Worm (Caenorhabditis elegans) whole organism, L4 larva: Measurements from ENCODE around the gene F09E5.7.
"Not testable (repeated sequence)": the region's sequence is repeated elsewhere in the genome, so short reads cannot be mapped to it uniquely, and the experiment has no call there.

Experiments used
- D1046.2 ChIP-seq: fragments of 200-800 bp; sonication (Bioruptor generic); IDR thresholded peaks from 2 replicates; pipeline ENCODE4 v1.3.6; 2022; ENCODE audit warnings: missing genetic modification characterization, missing compliant biosample characterization
- T20F7.1 ChIP-seq: fragments of 200-800 bp; sonication (Bioruptor generic); optimal IDR thresholded peaks from 2 replicates; lab custom pipeline; 2018; ENCODE audit warnings: mild to moderate bottlenecking, missing genetic modification characterization, missing compliant biosample characterization
- T26A8.4 ChIP-seq: fragments of 200-800 bp; sonication (Bioruptor generic); IDR thresholded peaks from 2 replicates; pipeline ENCODE4 v1.3.6; 2022; ENCODE audit warnings: missing genetic modification characterization, missing compliant biosample characterization
- Y48G9A.11 ChIP-seq: fragments of 200-800 bp; sonication (Bioruptor generic); IDR thresholded peaks from 2 replicates; pipeline ENCODE4 v1.3.6; 2022; ENCODE audit warnings: missing genetic modification reagents, missing genetic modification characterization, missing compliant biosample characterization
- ZK337.2 ChIP-seq: fragments of 200-800 bp; sonication (Bioruptor generic); IDR thresholded peaks from 2 replicates; pipeline ENCODE4 v1.3.6; 2022; ENCODE audit warnings: missing genetic modification reagents, missing genetic modification characterization, missing compliant biosample characterization
- aha-1 ChIP-seq: fragments of 150-350 bp; peaks from one replicate; lab custom pipeline; 2014; ENCODE audit warnings: missing biosample characterization, missing genetic modification characterization
- arid-1 ChIP-seq: fragments of 200-800 bp; sonication (Bioruptor generic); conservative IDR thresholded peaks from 2 replicates; pipeline ENCODE4 v1.3.6; 2022; ENCODE audit warnings: missing genetic modification reagents, missing genetic modification characterization, missing compliant biosample characterization
- ceh-20 ChIP-seq: fragments of 200-800 bp; sonication (Bioruptor generic); IDR thresholded peaks from 2 replicates; pipeline ENCODE4 v1.3.6; 2022; ENCODE audit warnings: missing genetic modification reagents, missing genetic modification characterization, missing compliant biosample characterization
- ceh-44 ChIP-seq: fragments of 200-800 bp; sonication (Bioruptor generic); IDR thresholded peaks from 2 replicates; pipeline ENCODE4 v1.3.6; 2022; ENCODE audit warnings: missing genetic modification reagents, missing genetic modification characterization, missing compliant biosample characterization
- ctbp-1 ChIP-seq: fragments of 200-800 bp; sonication (Bioruptor generic); IDR thresholded peaks from 2 replicates; pipeline ENCODE4 v1.3.6; 2022; ENCODE audit warnings: missing genetic modification reagents, missing genetic modification characterization, missing compliant biosample characterization
- daf-16 ChIP-seq, 3 experiments: sonication (generic microtip); optimal IDR thresholded peaks; 2 replicates each; lab custom pipeline; 2016 to 2017; ENCODE audit warnings: missing genetic modification characterization in 3 of 3, missing genetic modification reagents in 3 of 3, mild to moderate bottlenecking in 2 of 3, missing compliant biosample characterization in 2 of 3, missing biosample characterization in 1 of 3, moderate library complexity in 1 of 3
- daf-19 ChIP-seq: fragments of 200-800 bp; sonication (Bioruptor generic); conservative IDR thresholded peaks from 2 replicates; pipeline ENCODE4 v1.3.6; 2022; ENCODE audit warnings: missing genetic modification characterization, missing compliant biosample characterization
- dmd-6 ChIP-seq: fragments of 200-800 bp; sonication (Bioruptor generic); IDR thresholded peaks from 2 replicates; pipeline ENCODE4 v1.3.6; 2022; ENCODE audit warnings: missing genetic modification reagents, missing genetic modification characterization, missing compliant biosample characterization
- dmd-9 ChIP-seq: fragments of 200-800 bp; sonication (Bioruptor generic); IDR thresholded peaks from 2 replicates; pipeline ENCODE4 v1.3.6; 2022; ENCODE audit warnings: missing genetic modification reagents, missing genetic modification characterization, missing compliant biosample characterization
- dpl-1 ChIP-seq: fragments of 150-350 bp; optimal IDR thresholded peaks from 2 replicates; lab custom pipeline; 2014; ENCODE audit warnings: missing biosample characterization, missing genetic modification reagents, missing genetic modification characterization
- duxl-1 ChIP-seq: sonication (generic microtip); optimal IDR thresholded peaks from 2 replicates; lab custom pipeline; 2016; ENCODE audit warnings: mild to moderate bottlenecking, missing genetic modification characterization, moderate library complexity, missing compliant biosample characterization; ENCODE audit not compliant: poor library complexity
- egl-43 ChIP-seq: fragments of 200-800 bp; sonication (Bioruptor generic); IDR thresholded peaks from 2 replicates; pipeline ENCODE4 v1.3.6; 2022; ENCODE audit warnings: missing genetic modification reagents, missing genetic modification characterization, missing compliant biosample characterization
- hif-1 ChIP-seq, 2 experiments: sonication (generic microtip); optimal IDR thresholded peaks; 2 replicates each; lab custom pipeline; 2016 to 2017; ENCODE audit warnings: missing compliant biosample characterization in 2 of 2, missing genetic modification characterization in 2 of 2, missing genetic modification reagents in 2 of 2, missing genotype in 2 of 2, mild to moderate bottlenecking in 1 of 2
- hlh-11 ChIP-seq: fragments of 200-800 bp; sonication (Bioruptor generic); optimal IDR thresholded peaks from 2 replicates; lab custom pipeline; 2018; ENCODE audit warnings: mild to moderate bottlenecking, missing genetic modification characterization, missing compliant biosample characterization
- hlh-30 ChIP-seq: sonication (generic microtip); optimal IDR thresholded peaks from 2 replicates; lab custom pipeline; 2017; ENCODE audit warnings: antibody characterized with exemption, mild to moderate bottlenecking, missing genetic modification characterization, missing compliant biosample characterization; ENCODE audit not compliant: insufficient read depth
- hmg-1.1 ChIP-seq: fragments of 200-800 bp; sonication (Bioruptor generic); IDR thresholded peaks from 2 replicates; pipeline ENCODE4 v1.3.6; 2022; ENCODE audit warnings: missing genetic modification reagents, missing genetic modification characterization, missing compliant biosample characterization
- lim-7 ChIP-seq: fragments of 200-800 bp; sonication (Bioruptor generic); IDR thresholded peaks from 2 replicates; pipeline ENCODE4 v1.3.6; 2022; ENCODE audit warnings: missing genetic modification characterization, missing compliant biosample characterization
- lin-1 ChIP-seq: fragments of 200-800 bp; sonication (Bioruptor generic); IDR thresholded peaks from 2 replicates; pipeline ENCODE4 v1.3.6; 2022; ENCODE audit warnings: missing genetic modification reagents, missing genetic modification characterization, missing compliant biosample characterization
- lin-29 ChIP-seq: fragments of 200-800 bp; sonication (Bioruptor generic); IDR thresholded peaks from 2 replicates; pipeline ENCODE4 v1.3.6; 2022; ENCODE audit warnings: missing genetic modification reagents, missing genetic modification characterization, missing compliant biosample characterization
- lin-38 ChIP-seq: fragments of 200-800 bp; sonication (Bioruptor generic); IDR thresholded peaks from 2 replicates; pipeline ENCODE4 v1.3.6; 2022; ENCODE audit warnings: missing genetic modification reagents, missing genetic modification characterization, missing compliant biosample characterization
- lsy-2 ChIP-seq, 2 experiments: fragments of 150-350 bp in 1 of 2; sonication (generic microtip) in 1 of 2; optimal IDR thresholded peaks; 2 replicates each; lab custom pipeline; 2014 to 2017; ENCODE audit warnings: missing biosample characterization in 2 of 2, missing genetic modification characterization in 2 of 2
- madf-5 ChIP-seq, 2 experiments: fragments of 200-800 bp; sonication (Bioruptor generic); IDR thresholded peaks; 2 replicates each; pipeline ENCODE4 v1.3.6; 2022; ENCODE audit warnings: missing compliant biosample characterization in 2 of 2, missing genetic modification characterization in 2 of 2
- madf-9 ChIP-seq: fragments of 200-800 bp; sonication (Bioruptor generic); conservative IDR thresholded peaks from 2 replicates; pipeline ENCODE4 v1.3.6; 2022; ENCODE audit warnings: missing genetic modification reagents, missing genetic modification characterization, missing compliant biosample characterization
- mdt-29 ChIP-seq: fragments of 200-800 bp; sonication (Bioruptor generic); IDR thresholded peaks from 2 replicates; pipeline ENCODE4 v1.3.6; 2022; ENCODE audit warnings: missing genetic modification reagents, missing genetic modification characterization, missing compliant biosample characterization
- mep-1 ChIP-seq: fragments of 150-350 bp; sonication (generic microtip); optimal IDR thresholded peaks from 3 replicates; lab custom pipeline; 2014; ENCODE audit warnings: missing biosample characterization, missing genetic modification characterization
- mes-2 ChIP-seq: sonication (generic microtip); optimal IDR thresholded peaks from 2 replicates; lab custom pipeline; 2016; ENCODE audit warnings: missing genotype, mild to moderate bottlenecking, missing genetic modification characterization, missing compliant biosample characterization; ENCODE audit not compliant: poor library complexity, severe bottlenecking
- nhr-102 ChIP-seq: sonication (generic microtip); optimal IDR thresholded peaks from 2 replicates; lab custom pipeline; 2016; ENCODE audit warnings: mild to moderate bottlenecking, missing genetic modification characterization, moderate library complexity, missing compliant biosample characterization
- nhr-28 ChIP-seq: fragments of 150-350 bp; optimal IDR thresholded peaks from 2 replicates; lab custom pipeline; 2014; ENCODE audit warnings: missing biosample characterization, missing genetic modification characterization
- nhr-41 ChIP-seq: fragments of 200-800 bp; sonication (Bioruptor generic); IDR thresholded peaks from 2 replicates; pipeline ENCODE4 v1.3.6; 2022; ENCODE audit warnings: missing genetic modification reagents, missing genetic modification characterization, missing compliant biosample characterization
- nhr-42 ChIP-seq: fragments of 200-800 bp; sonication (Bioruptor generic); IDR thresholded peaks from 2 replicates; pipeline ENCODE4 v1.3.6; 2022; ENCODE audit warnings: missing genetic modification characterization, missing compliant biosample characterization
- nhr-48 ChIP-seq: sonication (generic microtip); optimal IDR thresholded peaks from 2 replicates; lab custom pipeline; 2016; ENCODE audit warnings: mild to moderate bottlenecking, missing genetic modification characterization, missing compliant biosample characterization
- nhr-6 ChIP-seq: fragments of 150-350 bp; optimal IDR thresholded peaks from 2 replicates; lab custom pipeline; 2014; ENCODE audit warnings: missing biosample characterization, missing genetic modification characterization
- nhr-77 ChIP-seq: fragments of 150-350 bp; optimal IDR thresholded peaks from 2 replicates; lab custom pipeline; 2014; ENCODE audit warnings: missing biosample characterization, missing genetic modification characterization
- pha-4 ChIP-seq, 2 experiments: fragments of 150-350 bp in 1 of 2; fragments of 200-800 bp in 1 of 2; sonication (Bioruptor generic) in 1 of 2; IDR thresholded peaks in 1 of 2; optimal IDR thresholded peaks in 1 of 2; 2 replicates each; pipeline versions ENCODE4 v1.3.6 to Lab custom; 2014 to 2022; ENCODE audit warnings: missing genetic modification characterization in 2 of 2, missing genetic modification reagents in 2 of 2, missing biosample characterization in 1 of 2, missing compliant biosample characterization in 1 of 2
- php-3 ChIP-seq: fragments of 200-800 bp; sonication (Bioruptor generic); IDR thresholded peaks from 2 replicates; pipeline ENCODE4 v1.3.6; 2022; ENCODE audit warnings: missing genetic modification reagents, missing genetic modification characterization, missing compliant biosample characterization
- rbr-2 ChIP-seq: sonication (generic microtip); optimal IDR thresholded peaks from 2 replicates; lab custom pipeline; 2016; ENCODE audit warnings: missing genotype, missing genetic modification characterization, missing compliant biosample characterization
- saeg-2 ChIP-seq: fragments of 200-800 bp; sonication (Bioruptor generic); IDR thresholded peaks from 2 replicates; pipeline ENCODE4 v1.3.6; 2022; ENCODE audit warnings: missing genetic modification reagents, missing genetic modification characterization, missing compliant biosample characterization
- set-16 ChIP-seq: fragments of 200-800 bp; sonication (Bioruptor generic); IDR thresholded peaks from 2 replicates; pipeline ENCODE4 v1.3.6; 2022; ENCODE audit warnings: missing genetic modification reagents, missing genetic modification characterization, missing compliant biosample characterization
- snpc-1.2 ChIP-seq: fragments of 200-800 bp; sonication (Bioruptor generic); IDR thresholded peaks from 2 replicates; pipeline ENCODE4 v1.3.6; 2022; ENCODE audit warnings: missing genetic modification reagents, missing genetic modification characterization, missing compliant biosample characterization
- tra-1 ChIP-seq: fragments of 200-800 bp; sonication (Bioruptor generic); IDR thresholded peaks from 2 replicates; pipeline ENCODE4 v1.3.6; 2022; ENCODE audit warnings: missing genetic modification reagents, missing genetic modification characterization, missing compliant biosample characterization
- unc-130 ChIP-seq: sonication (generic microtip); optimal IDR thresholded peaks from 2 replicates; lab custom pipeline; 2016; ENCODE audit warnings: missing genetic modification reagents, missing genetic modification characterization, missing compliant biosample characterization
- vab-7 ChIP-seq: fragments of 200-800 bp; sonication (Bioruptor generic); IDR thresholded peaks from 2 replicates; pipeline ENCODE4 v1.3.6; 2022; ENCODE audit warnings: missing genetic modification reagents, missing genetic modification characterization, missing compliant biosample characterization
- zfp-3 ChIP-seq: fragments of 200-800 bp; sonication (Bioruptor generic); conservative IDR thresholded peaks from 2 replicates; pipeline ENCODE4 v1.3.6; 2022; ENCODE audit warnings: missing genetic modification reagents, missing genetic modification characterization, missing compliant biosample characterization

Gene F09E5.7

DNA sequence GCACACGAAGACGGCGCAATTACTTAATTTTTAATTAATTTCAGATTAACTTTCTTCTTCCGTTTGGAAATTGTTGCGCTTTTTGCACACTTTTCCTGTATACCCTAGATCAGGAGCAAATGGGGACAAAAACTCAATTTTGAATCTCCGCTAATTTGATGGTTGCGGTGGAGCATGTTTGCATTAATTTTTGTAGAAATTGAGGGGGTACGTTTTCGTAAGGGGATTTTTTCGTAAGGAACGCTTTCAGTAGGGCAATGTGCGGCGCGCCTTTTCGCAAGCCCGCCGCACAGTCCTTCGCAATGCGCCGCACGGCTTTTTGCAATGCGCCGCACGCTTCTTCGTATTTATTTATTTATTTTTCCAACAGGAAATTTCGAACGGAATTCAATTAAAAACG is 5.5 kb upstream of the F09E5.7 start:
- TF ChIP-seq unc-130 (GFP tag; lab: Kevin White, UChicago) (peak; percentile 15), hlh-30 (tag; lab: Kevin White, UChicago) (peak; percentile 8), nhr-102 (peak; percentile 40), dmd-9 (GFP tag; lab: Robert Waterston, UW) (peak; percentile 85; the same call in 1 of the 2 replicates), mes-2 (tag; lab: Kevin White, UChicago) (peak; percentile 85), aha-1 (tag; lab: Kevin White, UChicago) (peak; percentile 63), nhr-28 (peak; percentile 48), daf-16 (tag; optimal IDR thresholded peaks at IDR 0.05; lab: Kevin White, UChicago) (peak; percentile 6), lin-1 (GFP tag; lab: Robert Waterston, UW) (peak; percentile 88), hif-1 (tag; optimal IDR thresholded peaks at IDR 0.05; lab: Kevin White, UChicago) (peak in 1 of 2 experiments; percentile 12), arid-1 (GFP tag; lab: Robert Waterston, UW) (peak; percentile 84), zfp-3 (peak; percentile 89), nhr-42 (peak; percentile 92), saeg-2 (GFP tag; lab: Robert Waterston, UW) (peak; percentile 90), dmd-6 (peak; percentile 90), lim-7 (GFP tag; lab: Robert Waterston, UW) (peak; percentile 59), T26A8.4 (GFP tag; lab: Robert Waterston, UW) (peak; percentile 97), Y48G9A.11 (GFP tag; lab: Robert Waterston, UW) (peak; percentile 86), ctbp-1 (GFP tag; lab: Robert Waterston, UW) (peak; percentile 95), lin-29 (GFP tag; lab: Robert Waterston, UW) (peak; percentile 83), ceh-44 (GFP tag; lab: Robert Waterston, UW) (peak; percentile 84), madf-5 (GFP tag; IDR thresholded peaks at IDR 0.05; lab: Robert Waterston, UW) (peak in 1 of 2 experiments; percentile 86; a peak in 2 of 4 replicates), nhr-41 (GFP tag; lab: Robert Waterston, UW) (peak; percentile 56; the same call in 1 of the 2 replicates), madf-9 (peak; percentile 72), T20F7.1 (GFP tag; lab: Kevin White, UChicago) (peak; percentile 25), duxl-1 (tag; lab: Kevin White, UChicago) (peak; percentile 43), ceh-20 (GFP tag; lab: Robert Waterston, UW) (peak; percentile 93), ZK337.2 (GFP tag; lab: Robert Waterston, UW) (peak; percentile 21; the same call in 1 of the 2 replicates), hlh-11 (tag; lab: Kevin White, UChicago) (peak; percentile 39), lsy-2 (tag; optimal IDR thresholded peaks at IDR 0.05; lab: Kevin White, UChicago) (peak; percentile 26 to 73), daf-19 (GFP tag; lab: Robert Waterston, UW) (peak; percentile 46; the same call in 1 of the 2 replicates), php-3 (GFP tag; lab: Robert Waterston, UW) (peak; percentile 92), pha-4 (GFP tag; IDR thresholded peaks at IDR 0.05; lab: Robert Waterston, UW) (peak; percentile 93), tra-1 (peak; percentile 88), dpl-1 (peak; percentile 78), nhr-77 (peak; percentile 27), lin-38 (GFP tag; lab: Robert Waterston, UW) (peak; percentile 99), nhr-48 (tag; lab: Kevin White, UChicago) (peak; percentile 0), snpc-1.2 (peak; percentile 85), rbr-2 (peak; percentile 21), nhr-6 (tag; lab: Kevin White, UChicago) (peak; percentile 41), vab-7 (peak; percentile 90), mep-1 (peak; percentile 58), D1046.2 (GFP tag; lab: Robert Waterston, UW) (peak; percentile 83; the same call in 1 of the 2 replicates), hmg-1.1 (GFP tag; lab: Robert Waterston, UW) (peak; percentile 94), mdt-29 (peak; percentile 67; the same call in 1 of the 2 replicates), egl-43 (GFP tag; lab: Robert Waterston, UW) (peak; percentile 91), set-16 (GFP tag; lab: Robert Waterston, UW) (peak; percentile 65; the same call in 1 of the 2 replicates)
- not testable (repeated sequence) for TF ChIP-seq daf-16 (GFP tag; optimal IDR thresholded peaks at IDR 0.05; lab: Kevin White, UChicago); pha-4 (tag; optimal IDR thresholded peaks at IDR 0.05; lab: Kevin White, UChicago)
